Fruit fly (Drosophila melanogaster) whole organism, embryonic: ENCODE results near the gene Ythdc1.

Source experiments
- BtbVII ChIP-seq: fragments of 200-800 bp; sonication (Bioruptor generic); optimal IDR thresholded peaks from 3 replicates; lab custom pipeline; 2017; ENCODE audit warnings: missing biosample characterization, mild to moderate bottlenecking, missing genetic modification characterization
- CG10959 ChIP-seq: fragments of 200-800 bp; sonication (Bioruptor generic); IDR thresholded peaks from 2 replicates; pipeline ENCODE4 v1.3.6; 2022; ENCODE audit warnings: missing biosample characterization, missing genetic modification characterization
- CG11456 ChIP-seq: fragments of 200-800 bp; sonication (Bioruptor generic); IDR thresholded peaks from 3 replicates; pipeline ENCODE4 v1.3.6; 2022; ENCODE audit warnings: missing biosample characterization, missing genetic modification characterization
- CG11696 ChIP-seq: fragments of 200-800 bp; sonication (Bioruptor generic); IDR thresholded peaks from 2 replicates; pipeline ENCODE4 v1.3.6; 2022; ENCODE audit warnings: missing biosample characterization, missing genetic modification characterization
- CG1233 ChIP-seq: fragments of 200-800 bp; sonication (Bioruptor generic); optimal IDR thresholded peaks from 4 replicates; lab custom pipeline; 2018; ENCODE audit warnings: missing biosample characterization, mild to moderate bottlenecking, missing genetic modification characterization
- CG12769 ChIP-seq: fragments of 200-800 bp; sonication (Bioruptor generic); optimal IDR thresholded peaks from 2 replicates; lab custom pipeline; 2019; ENCODE audit warnings: missing biosample characterization, mild to moderate bottlenecking, missing genetic modification characterization, moderate library complexity
- CG13624 ChIP-seq: fragments of 200-800 bp; sonication (Bioruptor generic); optimal IDR thresholded peaks from 2 replicates; lab custom pipeline; 2016; ENCODE audit warnings: missing biosample characterization, missing genetic modification characterization
- CG14710 ChIP-seq: fragments of 200-800 bp; sonication (Bioruptor generic); optimal IDR thresholded peaks from 3 replicates; lab custom pipeline; 2019; ENCODE audit warnings: missing biosample characterization, mild to moderate bottlenecking, missing genetic modification characterization, moderate library complexity
- CG16863 ChIP-seq: fragments of 200-800 bp; sonication (Bioruptor generic); optimal IDR thresholded peaks from 3 replicates; lab custom pipeline; 2016; ENCODE audit warnings: missing biosample characterization, missing genetic modification characterization
- CG1792 ChIP-seq: fragments of 200-800 bp; sonication (Bioruptor generic); optimal IDR thresholded peaks from 2 replicates; lab custom pipeline; 2016; ENCODE audit warnings: missing biosample characterization, missing genetic modification characterization
- CG18262 ChIP-seq: fragments of 200-800 bp; optimal IDR thresholded peaks from 3 replicates; lab custom pipeline; 2019; ENCODE audit warnings: missing biosample characterization, mild to moderate bottlenecking, missing genetic modification characterization, moderate library complexity
- CG2129 ChIP-seq: fragments of 200-800 bp; sonication (Bioruptor generic); IDR thresholded peaks from 2 replicates; pipeline ENCODE4 v1.3.6; 2022; ENCODE audit warnings: missing biosample characterization, missing genetic modification characterization; ENCODE audit not compliant: partially characterized antibody
- CG2875 ChIP-seq: fragments of 200-800 bp; sonication (Bioruptor generic); optimal IDR thresholded peaks from 2 replicates; lab custom pipeline; 2017; ENCODE audit warnings: missing biosample characterization, mild to moderate bottlenecking, missing genetic modification characterization, missing genetic modification reagents
- CG33213 ChIP-seq: fragments of 200-800 bp; sonication (Bioruptor generic); optimal IDR thresholded peaks from 3 replicates; lab custom pipeline; 2016; ENCODE audit warnings: missing biosample characterization, missing genetic modification characterization
- CG6175 ChIP-seq: fragments of 200-800 bp; sonication (Bioruptor generic); IDR thresholded peaks from 3 replicates; pipeline ENCODE4 v1.3.6; 2022; ENCODE audit warnings: missing biosample characterization, missing genetic modification characterization
- CG6791 ChIP-seq: fragments of 200-800 bp; sonication (Bioruptor generic); IDR thresholded peaks from 3 replicates; pipeline ENCODE4 v1.3.6; 2022; ENCODE audit warnings: missing biosample characterization, missing genetic modification characterization; ENCODE audit not compliant: partially characterized antibody
- CG7839 ChIP-seq: fragments of 200-800 bp; sonication (Bioruptor generic); optimal IDR thresholded peaks from 3 replicates; lab custom pipeline; 2018; ENCODE audit warnings: missing biosample characterization, mild to moderate bottlenecking, missing genetic modification characterization, moderate library complexity
- CG8281 ChIP-seq: fragments of 200-800 bp; sonication (Bioruptor generic); optimal IDR thresholded peaks from 2 replicates; lab custom pipeline; 2018; ENCODE audit warnings: missing biosample characterization, mild to moderate bottlenecking, missing genetic modification characterization, moderate library complexity
- D ChIP-seq, 2 experiments: fragments of 200-800 bp in 1 of 2; fragments of >200 bp in 1 of 2; sonication (Bioruptor generic) in 1 of 2; optimal IDR thresholded peaks; 2 replicates in 1 of 2; 3 replicates in 1 of 2; lab custom pipeline; 2017; ENCODE audit warnings: mild to moderate bottlenecking in 1 of 2, missing biosample characterization in 1 of 2, missing genetic modification characterization in 1 of 2, missing genetic modification reagents in 1 of 2
- Dref ChIP-seq: fragments of 200-800 bp; sonication (Bioruptor generic); IDR thresholded peaks from 2 replicates; pipeline ENCODE4 v1.3.6; 2022; ENCODE audit warnings: missing biosample characterization, missing genetic modification characterization
- H15 ChIP-seq: fragments of 200-800 bp; sonication (Bioruptor generic); IDR thresholded peaks from 3 replicates; pipeline ENCODE4 v1.3.6; 2022; ENCODE audit warnings: missing biosample characterization, missing genetic modification characterization
- HLH54F ChIP-seq: fragments of 200-800 bp; sonication (Bioruptor generic); optimal IDR thresholded peaks from 3 replicates; lab custom pipeline; 2016; ENCODE audit warnings: missing biosample characterization, missing genetic modification characterization
- Hey ChIP-seq: fragments of 200-800 bp; sonication (Bioruptor generic); optimal IDR thresholded peaks from 3 replicates; lab custom pipeline; 2018; ENCODE audit warnings: missing biosample characterization, mild to moderate bottlenecking, missing genetic modification characterization
- Hmx ChIP-seq: fragments of 200-800 bp; sonication (Bioruptor generic); optimal IDR thresholded peaks from 2 replicates; lab custom pipeline; 2016; ENCODE audit warnings: missing biosample characterization, missing genetic modification characterization
- MESR4 ChIP-seq: fragments of 200-800 bp; sonication (Bioruptor generic); optimal IDR thresholded peaks from 2 replicates; lab custom pipeline; 2018; ENCODE audit warnings: missing biosample characterization, mild to moderate bottlenecking, missing genetic modification characterization, moderate library complexity
- Max ChIP-seq: fragments of 200-800 bp; sonication (Bioruptor generic); optimal IDR thresholded peaks from 2 replicates; lab custom pipeline; 2016; ENCODE audit warnings: missing biosample characterization, mild to moderate bottlenecking, missing genetic modification characterization
- Myb ChIP-seq: fragments of 200-800 bp; sonication (Bioruptor generic); optimal IDR thresholded peaks from 2 replicates; lab custom pipeline; 2016; ENCODE audit warnings: missing biosample characterization, missing genetic modification characterization
- Optix ChIP-seq: fragments of 200-800 bp; sonication (Bioruptor generic); IDR thresholded peaks from 3 replicates; pipeline ENCODE4 v1.3.6; 2022; ENCODE audit warnings: missing biosample characterization, missing genetic modification characterization
- Pdp1 ChIP-seq, 2 experiments: fragments of 200-800 bp; sonication (Bioruptor generic); optimal IDR thresholded peaks; 3 replicates each; lab custom pipeline; 2016; ENCODE audit warnings: missing biosample characterization in 2 of 2, missing genetic modification characterization in 2 of 2, mild to moderate bottlenecking in 1 of 2, moderate library complexity in 1 of 2
- Ptx1 ChIP-seq: fragments of 200-800 bp; sonication (Bioruptor generic); IDR thresholded peaks from 2 replicates; pipeline ENCODE4 v1.3.6; 2022; ENCODE audit warnings: missing biosample characterization, missing genetic modification characterization
- Sin3A ChIP-seq: fragments of >200 bp; optimal IDR thresholded peaks from 2 replicates; lab custom pipeline; 2018
- Sox100B ChIP-seq: fragments of 200-800 bp; sonication (Bioruptor generic); optimal IDR thresholded peaks from 3 replicates; lab custom pipeline; 2018; ENCODE audit warnings: missing biosample characterization, mild to moderate bottlenecking, missing genetic modification characterization
- Usf ChIP-seq: fragments of 200-800 bp; sonication (Bioruptor generic); optimal IDR thresholded peaks from 2 replicates; lab custom pipeline; 2017; ENCODE audit warnings: missing genotype, missing biosample characterization, missing genetic modification characterization
- al ChIP-seq: fragments of 200-800 bp; sonication (Bioruptor generic); IDR thresholded peaks from 2 replicates; pipeline ENCODE4 v1.3.6; 2022; ENCODE audit warnings: missing biosample characterization, missing genetic modification characterization
- bcd ChIP-seq: fragments of 200-800 bp; sonication (Bioruptor generic); optimal IDR thresholded peaks from 2 replicates; lab custom pipeline; 2017; ENCODE audit warnings: missing biosample characterization, mild to moderate bottlenecking, missing genetic modification characterization
- chinmo ChIP-seq: fragments of 200-800 bp; sonication (Bioruptor generic); IDR thresholded peaks from 4 replicates; pipeline ENCODE4 v1.3.6; 2022; ENCODE audit warnings: missing biosample characterization, missing genetic modification characterization; ENCODE audit not compliant: partially characterized antibody
- croc ChIP-seq: fragments of 200-800 bp; sonication (Bioruptor generic); conservative IDR thresholded peaks from 3 replicates; pipeline ENCODE4 v1.3.6; 2022; ENCODE audit warnings: missing biosample characterization, missing genetic modification characterization
- dimm ChIP-seq: fragments of 200-800 bp; sonication (Bioruptor generic); IDR thresholded peaks from 2 replicates; pipeline ENCODE4 v1.3.6; 2022; ENCODE audit warnings: missing biosample characterization, missing genetic modification characterization
- fd96Cb ChIP-seq: fragments of 200-800 bp; sonication (Bioruptor generic); optimal IDR thresholded peaks from 2 replicates; lab custom pipeline; 2018; ENCODE audit warnings: missing biosample characterization, mild to moderate bottlenecking, missing genetic modification characterization, moderate library complexity
- grn ChIP-seq: fragments of 200-800 bp; sonication (Bioruptor generic); optimal IDR thresholded peaks from 3 replicates; lab custom pipeline; 2017; ENCODE audit warnings: missing biosample characterization, missing genetic modification characterization
- kah ChIP-seq: fragments of 200-800 bp; sonication (Bioruptor generic); optimal IDR thresholded peaks from 2 replicates; lab custom pipeline; 2018; ENCODE audit warnings: missing biosample characterization, mild to moderate bottlenecking, missing genetic modification characterization
- ken ChIP-seq: fragments of 200-800 bp; sonication (Bioruptor generic); IDR thresholded peaks from 3 replicates; pipeline ENCODE4 v1.3.6; 2022; ENCODE audit warnings: missing biosample characterization, missing genetic modification characterization
- lbe ChIP-seq: fragments of 200-800 bp; sonication (Bioruptor generic); optimal IDR thresholded peaks from 2 replicates; lab custom pipeline; 2016; ENCODE audit warnings: missing biosample characterization, mild to moderate bottlenecking, missing genetic modification characterization
- lola ChIP-seq, 3 experiments: fragments of >200 bp in 2 of 3; fragments of 200-800 bp in 1 of 3; sonication (Bioruptor generic) in 1 of 3; optimal IDR thresholded peaks; 2 replicates each; lab custom pipeline; 2017 to 2019; ENCODE audit warnings: missing biosample characterization in 3 of 3, missing genetic modification characterization in 3 of 3, mild to moderate bottlenecking in 1 of 3, moderate library complexity in 1 of 3
- mirr ChIP-seq: fragments of 200-800 bp; sonication (Bioruptor generic); optimal IDR thresholded peaks from 3 replicates; lab custom pipeline; 2018; ENCODE audit warnings: missing biosample characterization, mild to moderate bottlenecking, missing genetic modification characterization
- nmo ChIP-seq: fragments of 200-800 bp; sonication (Bioruptor generic); optimal IDR thresholded peaks from 2 replicates; lab custom pipeline; 2018; ENCODE audit warnings: missing biosample characterization, mild to moderate bottlenecking, missing genetic modification characterization, moderate library complexity
- nom ChIP-seq: fragments of 200-800 bp; sonication (Bioruptor generic); optimal IDR thresholded peaks from 2 replicates; lab custom pipeline; 2017; ENCODE audit warnings: missing biosample characterization, missing genetic modification characterization, mild to moderate bottlenecking, moderate library complexity, missing genetic modification reagents
- pum ChIP-seq: fragments of 200-800 bp; sonication (Bioruptor generic); optimal IDR thresholded peaks from 2 replicates; lab custom pipeline; 2016; ENCODE audit warnings: missing biosample characterization, missing genetic modification characterization
- schlank ChIP-seq: fragments of 200-800 bp; sonication (Bioruptor generic); optimal IDR thresholded peaks from 2 replicates; lab custom pipeline; 2018; ENCODE audit warnings: missing biosample characterization, mild to moderate bottlenecking, missing genetic modification characterization
- sob ChIP-seq: fragments of 200-800 bp; sonication (Bioruptor generic); IDR thresholded peaks from 2 replicates; pipeline ENCODE4 v1.3.6; 2022; ENCODE audit warnings: missing biosample characterization, missing genetic modification characterization

Ythdc1 gene

DNA sequence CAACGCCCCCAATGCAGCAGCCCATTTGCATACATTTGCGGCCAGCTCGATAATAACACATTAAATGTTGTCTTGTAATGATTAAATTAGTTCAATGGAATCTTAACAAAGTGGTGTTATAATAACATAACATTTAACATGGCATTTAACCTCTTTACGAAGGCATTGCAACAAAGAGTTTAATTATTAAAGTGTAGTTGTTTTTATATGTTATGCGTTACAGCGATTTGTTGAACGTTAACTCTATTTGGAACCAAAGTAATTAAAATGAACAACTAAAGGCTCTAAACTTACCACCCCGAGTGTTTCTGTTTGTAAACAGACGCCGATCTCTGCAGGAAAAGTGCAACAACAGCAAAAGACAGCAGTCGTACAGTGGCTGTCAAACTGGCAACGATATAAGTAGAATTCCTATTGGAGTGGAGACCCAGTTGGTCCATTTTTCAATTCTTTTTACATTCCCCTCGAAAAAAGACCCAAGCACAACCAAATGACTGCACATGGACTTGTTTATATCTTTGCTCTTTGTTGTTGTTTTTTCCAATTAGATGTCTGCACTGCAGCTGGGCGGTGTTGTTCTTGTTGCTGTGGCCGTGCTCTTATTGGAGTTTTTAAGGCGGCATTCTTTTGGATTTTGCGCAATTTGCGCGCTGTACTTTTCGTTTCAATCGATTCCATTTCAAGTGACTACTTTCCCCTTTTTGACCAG lies 34.9 kb downstream of the Ythdc1 start (continued):
- no peak for TF ChIP-seq dimm (GFP tag; lab: Robert Waterston, UW)
- no peak for TF ChIP-seq chinmo (GFP tag; lab: Robert Waterston, UW)
- no peak for TF ChIP-seq CG11456 (GFP tag; lab: Robert Waterston, UW)
- TF ChIP-seq CG1233 (GFP tag; lab: Kevin White, UChicago) = no peak
- TF ChIP-seq Hmx = no peak
- no peak for TF ChIP-seq bcd
- no peak for TF ChIP-seq HLH54F (GFP tag; lab: Kevin White, UChicago)
- TF ChIP-seq mirr (GFP tag; lab: Kevin White, UChicago) = no peak
- no peak for TF ChIP-seq ken (GFP tag; lab: Robert Waterston, UW)
- TF ChIP-seq CG2129 (GFP tag; lab: Robert Waterston, UW) = no peak
- no peak for TF ChIP-seq Myb (GFP tag; lab: Kevin White, UChicago)
- TF ChIP-seq sob (GFP tag; lab: Robert Waterston, UW) = no peak
- TF ChIP-seq grn (GFP tag; lab: Kevin White, UChicago) = no peak
- TF ChIP-seq CG10959 (GFP tag; lab: Robert Waterston, UW) = no peak
- peak; percentile 2 for TF ChIP-seq fd96Cb
- no peak for TF ChIP-seq kah (GFP tag; lab: Kevin White, UChicago)
- no peak for TF ChIP-seq CG8281 (tag; lab: Kevin White, UChicago)
- no peak for TF ChIP-seq CG11696
- no peak for TF ChIP-seq schlank (tag; lab: Kevin White, UChicago)
- no peak for TF ChIP-seq Pdp1 (GFP tag; optimal IDR thresholded peaks at IDR 0.05; lab: Kevin White, UChicago)
- no peak for TF ChIP-seq Optix (GFP tag; lab: Robert Waterston, UW)
- TF ChIP-seq Hey (tag; lab: Kevin White, UChicago) = no peak
- TF ChIP-seq CG18262 (tag; lab: Kevin White, UChicago) = peak; percentile 48
- TF ChIP-seq CG12769 = no peak
- TF ChIP-seq croc = peak; percentile 23; the same call in 1 of the 3 replicates
- TF ChIP-seq Usf (GFP tag; lab: Kevin White, UChicago) = no peak
- TF ChIP-seq nom = peak; percentile 16
- no peak for TF ChIP-seq CG2875 (GFP tag; lab: Kevin White, UChicago)
- no peak for TF ChIP-seq CG7839 (tag; lab: Kevin White, UChicago)
- no peak for TF ChIP-seq pum
- no peak for TF ChIP-seq Max (GFP tag; lab: Kevin White, UChicago)
- no peak for TF ChIP-seq Dref
- TF ChIP-seq nmo (GFP tag; lab: Kevin White, UChicago) = peak; percentile 38
- no peak for TF ChIP-seq Sox100B
- no peak for TF ChIP-seq BtbVII (GFP tag; lab: Kevin White, UChicago)
- no peak for TF ChIP-seq Ptx1
- no peak for TF ChIP-seq CG16863 (GFP tag; lab: Kevin White, UChicago)
- TF ChIP-seq D (optimal IDR thresholded peaks at IDR 0.05; lab: Kevin White, UChicago) = no peak
- TF ChIP-seq D (GFP tag; optimal IDR thresholded peaks at IDR 0.05; lab: Kevin White, UChicago) = peak; percentile 17
- no peak for TF ChIP-seq CG1792 (GFP tag; lab: Kevin White, UChicago)
- no peak for TF ChIP-seq al (GFP tag; lab: Robert Waterston, UW)
- TF ChIP-seq lola (GFP tag; optimal IDR thresholded peaks at IDR 0.05; lab: Kevin White, UChicago) = peak in 1 of 3 experiments; percentile 13
- no peak for TF ChIP-seq MESR4 (GFP tag; lab: Kevin White, UChicago)
- no peak for TF ChIP-seq lbe (GFP tag; lab: Kevin White, UChicago)
- TF ChIP-seq CG33213 (GFP tag; lab: Kevin White, UChicago) = no peak
- TF ChIP-seq Sin3A (lab: Kevin White, UChicago) = no peak
- TF ChIP-seq CG6175 (GFP tag; lab: Robert Waterston, UW) = no peak
- no peak for TF ChIP-seq H15 (GFP tag; lab: Robert Waterston, UW)
- peak; percentile 28 for TF ChIP-seq CG14710
- no peak for TF ChIP-seq CG13624 (GFP tag; lab: Kevin White, UChicago)
- TF ChIP-seq CG6791 = no peak
